Worm (Caenorhabditis elegans) whole organism, young adult: ENCODE measurements around the gene mspn-1.

Source experiments
- B0019.2 ChIP-seq: fragments of 200-800 bp; sonication (Bioruptor generic); conservative IDR thresholded peaks from 2 replicates; pipeline ENCODE4 v1.3.6; 2022; ENCODE audit warnings: missing genetic modification reagents, missing genetic modification characterization, missing compliant biosample characterization
- B0035.1 ChIP-seq: sonication (generic microtip); optimal IDR thresholded peaks from 2 replicates; lab custom pipeline; 2016; ENCODE audit warnings: missing genetic modification characterization, mild to moderate bottlenecking, missing compliant biosample characterization, missing genotype, missing genetic modification reagents
- B0336.3 ChIP-seq: fragments of 200-800 bp; sonication (Bioruptor generic); IDR thresholded peaks from 2 replicates; pipeline ENCODE4 v1.3.6; 2022; ENCODE audit warnings: missing genetic modification characterization, missing compliant biosample characterization
- C17E4.6 ChIP-seq: fragments of 200-800 bp; sonication (Bioruptor generic); IDR thresholded peaks from 2 replicates; pipeline ENCODE4 v1.3.6; 2022; ENCODE audit warnings: missing genetic modification reagents, missing genetic modification characterization, missing compliant biosample characterization
- D2030.7 ChIP-seq: fragments of 200-800 bp; sonication (Bioruptor generic); IDR thresholded peaks from 2 replicates; pipeline ENCODE4 v1.3.6; 2022; ENCODE audit warnings: missing genetic modification reagents, missing genetic modification characterization, missing compliant biosample characterization
- F10E7.11 ChIP-seq: sonication (generic microtip); optimal IDR thresholded peaks from 2 replicates; lab custom pipeline; 2017; ENCODE audit warnings: mild to moderate bottlenecking, missing genetic modification characterization, moderate library complexity, missing compliant biosample characterization
- F22D6.2 ChIP-seq: sonication (generic microtip); optimal IDR thresholded peaks from 2 replicates; lab custom pipeline; 2016; ENCODE audit warnings: mild to moderate bottlenecking, missing genetic modification characterization, missing compliant biosample characterization
- F39B2.1 ChIP-seq: fragments of 200-800 bp; sonication (Bioruptor generic); IDR thresholded peaks from 2 replicates; pipeline ENCODE4 v1.3.6; 2022; ENCODE audit warnings: missing genetic modification reagents, missing genetic modification characterization, missing compliant biosample characterization
- F49E8.2 ChIP-seq: sonication (generic microtip); optimal IDR thresholded peaks from 3 replicates; lab custom pipeline; 2017; ENCODE audit warnings: missing genetic modification characterization, mild to moderate bottlenecking, missing compliant biosample characterization, antibody characterized with exemption, moderate library complexity; ENCODE audit not compliant: insufficient read depth
- F52B5.7 ChIP-seq: sonication (generic microtip); optimal IDR thresholded peaks from 2 replicates; lab custom pipeline; 2016; ENCODE audit warnings: mild to moderate bottlenecking, missing genetic modification characterization, missing compliant biosample characterization
- F55B11.4 ChIP-seq: sonication (generic microtip); optimal IDR thresholded peaks from 2 replicates; lab custom pipeline; 2016; ENCODE audit warnings: missing compliant biosample characterization, missing genetic modification characterization, borderline replicate concordance; ENCODE audit not compliant: insufficient read depth
- F57A8.1 ChIP-seq: fragments of 200-800 bp; sonication (Bioruptor generic); optimal IDR thresholded peaks from 2 replicates; lab custom pipeline; 2018; ENCODE audit warnings: mild to moderate bottlenecking, missing genetic modification characterization, moderate library complexity, missing compliant biosample characterization
- K11D2.4 ChIP-seq: fragments of 200-800 bp; sonication (Bioruptor generic); IDR thresholded peaks from 2 replicates; pipeline ENCODE4 v1.3.6; 2022; ENCODE audit warnings: missing genetic modification reagents, missing genetic modification characterization, missing compliant biosample characterization
- ama-1 ChIP-seq, 3 experiments: fragments of 150-350 bp in 1 of 3; sonication (generic microtip) in 2 of 3; optimal IDR thresholded peaks; 2 replicates each; lab custom pipeline; 2014 to 2018; ENCODE audit warnings: missing biosample characterization in 2 of 3, missing genetic modification characterization in 2 of 3, missing genetic modification reagents in 2 of 3
- aptf-2 ChIP-seq: fragments of 200-800 bp; sonication (Bioruptor generic); conservative IDR thresholded peaks from 2 replicates; pipeline ENCODE4 v1.3.6; 2022; ENCODE audit warnings: missing genetic modification reagents, missing genetic modification characterization, missing compliant biosample characterization
- aptf-3 ChIP-seq: fragments of 200-800 bp; sonication (Bioruptor generic); IDR thresholded peaks from 2 replicates; pipeline ENCODE4 v1.3.6; 2022; ENCODE audit warnings: missing genetic modification characterization, missing compliant biosample characterization
- attf-5 ChIP-seq: fragments of 200-800 bp; sonication (Bioruptor generic); optimal IDR thresholded peaks from 2 replicates; lab custom pipeline; 2018; ENCODE audit warnings: mild to moderate bottlenecking, missing genetic modification characterization, missing compliant biosample characterization
- bed-2 ChIP-seq: fragments of 200-800 bp; sonication (Bioruptor generic); IDR thresholded peaks from 2 replicates; pipeline ENCODE4 v1.3.6; 2022; ENCODE audit warnings: missing genetic modification reagents, missing genetic modification characterization, missing compliant biosample characterization
- ccch-3 ChIP-seq: fragments of 200-800 bp; sonication (Bioruptor generic); optimal IDR thresholded peaks from 2 replicates; lab custom pipeline; 2018; ENCODE audit warnings: mild to moderate bottlenecking, missing genetic modification characterization, missing compliant biosample characterization
- cebp-2 ChIP-seq: fragments of 200-800 bp; sonication (Bioruptor generic); IDR thresholded peaks from 2 replicates; pipeline ENCODE4 v1.3.6; 2022; ENCODE audit warnings: missing genetic modification characterization, missing compliant biosample characterization
- ceh-27 ChIP-seq: fragments of 200-800 bp; sonication (Bioruptor generic); optimal IDR thresholded peaks from 2 replicates; lab custom pipeline; 2018; ENCODE audit warnings: mild to moderate bottlenecking, missing genetic modification characterization, moderate library complexity, missing compliant biosample characterization
- ceh-91 ChIP-seq: fragments of 200-800 bp; sonication (Bioruptor generic); IDR thresholded peaks from 2 replicates; pipeline ENCODE4 v1.3.6; 2022; ENCODE audit warnings: missing genetic modification reagents, missing genetic modification characterization, missing compliant biosample characterization
- efl-1 ChIP-seq: fragments of 150-350 bp; optimal IDR thresholded peaks from 2 replicates; lab custom pipeline; 2014; ENCODE audit warnings: missing biosample characterization, missing genetic modification reagents, missing genetic modification characterization
- egl-44 ChIP-seq: fragments of 200-800 bp; sonication (Bioruptor generic); IDR thresholded peaks from 2 replicates; pipeline ENCODE4 v1.3.6; 2022; ENCODE audit warnings: missing genetic modification reagents, missing genetic modification characterization, missing compliant biosample characterization
- egrh-3 ChIP-seq: fragments of 200-800 bp; sonication (Bioruptor generic); IDR thresholded peaks from 2 replicates; pipeline ENCODE4 v1.3.6; 2022; ENCODE audit warnings: missing genetic modification reagents, missing genetic modification characterization, missing compliant biosample characterization
- ekl-4 ChIP-seq: fragments of 200-800 bp; sonication (Bioruptor generic); IDR thresholded peaks from 2 replicates; pipeline ENCODE4 v1.3.6; 2022; ENCODE audit warnings: missing genetic modification reagents, missing genetic modification characterization, missing compliant biosample characterization
- ets-4 ChIP-seq: fragments of 200-800 bp; sonication (Bioruptor generic); optimal IDR thresholded peaks from 2 replicates; lab custom pipeline; 2018; ENCODE audit warnings: mild to moderate bottlenecking, missing genetic modification characterization, missing compliant biosample characterization
- gei-17 ChIP-seq: fragments of 200-800 bp; sonication (Bioruptor generic); optimal IDR thresholded peaks from 2 replicates; lab custom pipeline; 2018; ENCODE audit warnings: mild to moderate bottlenecking, missing genetic modification characterization, missing compliant biosample characterization
- him-1 ChIP-seq: sonication (generic microtip); optimal IDR thresholded peaks from 2 replicates; lab custom pipeline; 2016; ENCODE audit warnings: missing genotype, missing genetic modification reagents, missing genetic modification characterization, missing compliant biosample characterization
- hmg-1.2 ChIP-seq: fragments of 200-800 bp; sonication (Bioruptor generic); IDR thresholded peaks from 2 replicates; pipeline ENCODE4 v1.3.6; 2022; ENCODE audit warnings: missing genetic modification reagents, missing genetic modification characterization, missing compliant biosample characterization
- hrde-1 ChIP-seq: sonication (generic microtip); optimal IDR thresholded peaks from 2 replicates; lab custom pipeline; 2016; ENCODE audit warnings: missing genetic modification characterization, mild to moderate bottlenecking, missing compliant biosample characterization, moderate library complexity, missing genotype, missing genetic modification reagents, borderline replicate concordance
- hsf-1 ChIP-seq: fragments of 200-800 bp; sonication (Bioruptor generic); IDR thresholded peaks from 2 replicates; pipeline ENCODE4 v1.3.6; 2022; ENCODE audit warnings: missing genetic modification reagents, missing genetic modification characterization, missing compliant biosample characterization
- let-526 ChIP-seq: fragments of 200-800 bp; sonication (Bioruptor generic); IDR thresholded peaks from 2 replicates; pipeline ENCODE4 v1.3.6; 2022; ENCODE audit warnings: missing genetic modification reagents, missing genetic modification characterization, missing compliant biosample characterization
- lin-40 ChIP-seq: sonication (generic microtip); optimal IDR thresholded peaks from 2 replicates; lab custom pipeline; 2016; ENCODE audit warnings: missing genetic modification characterization, mild to moderate bottlenecking, missing compliant biosample characterization, missing genotype, missing genetic modification reagents
- lin-54 ChIP-seq: fragments of 200-800 bp; sonication (Bioruptor generic); optimal IDR thresholded peaks from 2 replicates; lab custom pipeline; 2018; ENCODE audit warnings: mild to moderate bottlenecking, missing genetic modification characterization, missing compliant biosample characterization
- lsy-27 ChIP-seq: sonication (generic microtip); optimal IDR thresholded peaks from 2 replicates; lab custom pipeline; 2017; ENCODE audit warnings: missing genetic modification characterization, mild to moderate bottlenecking, missing compliant biosample characterization, antibody characterized with exemption, missing genotype, borderline replicate concordance; ENCODE audit not compliant: insufficient read depth
- madf-3 ChIP-seq: fragments of 200-800 bp; sonication (Bioruptor generic); IDR thresholded peaks from 2 replicates; pipeline ENCODE4 v1.3.6; 2022; ENCODE audit warnings: missing genetic modification reagents, missing genetic modification characterization, missing compliant biosample characterization
- madf-6 ChIP-seq: fragments of 200-800 bp; sonication (Bioruptor generic); IDR thresholded peaks from 2 replicates; pipeline ENCODE4 v1.3.6; 2022; ENCODE audit warnings: missing genetic modification reagents, missing genetic modification characterization, missing compliant biosample characterization
- nfya-1 ChIP-seq: sonication (generic microtip); optimal IDR thresholded peaks from 2 replicates; lab custom pipeline; 2017; ENCODE audit warnings: antibody characterized with exemption, missing compliant biosample characterization, missing genetic modification characterization, borderline replicate concordance; ENCODE audit not compliant: insufficient read depth
- nfya-2 ChIP-seq: fragments of 200-800 bp; sonication (Bioruptor generic); IDR thresholded peaks from 2 replicates; pipeline ENCODE4 v1.3.6; 2022; ENCODE audit warnings: missing genetic modification reagents, missing genetic modification characterization, missing compliant biosample characterization
- nhr-179 ChIP-seq: sonication (generic microtip); optimal IDR thresholded peaks from 2 replicates; lab custom pipeline; 2016; ENCODE audit warnings: mild to moderate bottlenecking, missing genetic modification characterization, missing compliant biosample characterization
- nhr-80 ChIP-seq: sonication (generic microtip); optimal IDR thresholded peaks from 2 replicates; lab custom pipeline; 2016; ENCODE audit warnings: missing genetic modification characterization, missing compliant biosample characterization
- nhr-90 ChIP-seq: sonication (generic microtip); optimal IDR thresholded peaks from 2 replicates; lab custom pipeline; 2016; ENCODE audit warnings: missing genotype, mild to moderate bottlenecking, missing genetic modification characterization, missing compliant biosample characterization
- pbrm-1 ChIP-seq: fragments of 200-800 bp; sonication (Bioruptor generic); IDR thresholded peaks from 2 replicates; pipeline ENCODE4 v1.3.6; 2022; ENCODE audit warnings: missing genetic modification reagents, missing genetic modification characterization, missing compliant biosample characterization
- sdz-38 ChIP-seq: sonication (generic microtip); optimal IDR thresholded peaks from 2 replicates; lab custom pipeline; 2016; ENCODE audit warnings: missing genotype, missing genetic modification characterization, missing compliant biosample characterization
- snpc-1.1 ChIP-seq: sonication (generic microtip); optimal IDR thresholded peaks from 2 replicates; lab custom pipeline; 2017; ENCODE audit warnings: missing genetic modification characterization, mild to moderate bottlenecking, missing compliant biosample characterization, antibody characterized with exemption, moderate library complexity, missing genotype, missing genetic modification reagents; ENCODE audit not compliant: insufficient read depth
- zim-3 ChIP-seq: sonication (generic microtip); optimal IDR thresholded peaks from 2 replicates; lab custom pipeline; 2017; ENCODE audit warnings: mild to moderate bottlenecking, missing genetic modification characterization, moderate library complexity, missing compliant biosample characterization
- ztf-18 ChIP-seq: sonication (generic microtip); optimal IDR thresholded peaks from 2 replicates; lab custom pipeline; 2016; ENCODE audit warnings: missing genotype, mild to moderate bottlenecking, missing genetic modification characterization, missing compliant biosample characterization

Gene mspn-1

ce11 chrIV:10128906-10129386, 48.8 kb upstream of the mspn-1 start, which contains the start of the genes gtbp-1 and K08F4.3 (continued):
- no peak for TF ChIP-seq B0019.2 (GFP tag; lab: Robert Waterston, UW)
- TF ChIP-seq snpc-1.1 (tag; lab: Kevin White, UChicago) = peak; percentile 10
- TF ChIP-seq him-1 = peak; percentile 33
- TF ChIP-seq attf-5 (GFP tag; lab: Kevin White, UChicago) = peak; percentile 76
- TF ChIP-seq F49E8.2 (tag; lab: Kevin White, UChicago) = no peak
- no peak for TF ChIP-seq F39B2.1 (GFP tag; lab: Robert Waterston, UW)
- no peak for TF ChIP-seq egrh-3 (GFP tag; lab: Robert Waterston, UW)
- TF ChIP-seq ztf-18 (tag; lab: Kevin White, UChicago) = no peak
- no peak for TF ChIP-seq K11D2.4 (GFP tag; lab: Robert Waterston, UW)
- TF ChIP-seq nhr-179 (tag; lab: Kevin White, UChicago) = no peak
- no peak for TF ChIP-seq lin-40 (tag; lab: Kevin White, UChicago)
- no peak for TF ChIP-seq aptf-3 (GFP tag; lab: Robert Waterston, UW)
- TF ChIP-seq egl-44 (GFP tag; lab: Robert Waterston, UW) = no peak
- TF ChIP-seq ekl-4 (GFP tag; lab: Robert Waterston, UW) = peak; percentile 46; the same call in 1 of the 2 replicates
- no peak for TF ChIP-seq ets-4
- TF ChIP-seq nfya-1 (tag; lab: Kevin White, UChicago) = no peak
- peak; percentile 80 for TF ChIP-seq hmg-1.2 (GFP tag; lab: Robert Waterston, UW)
- no peak for TF ChIP-seq F57A8.1 (GFP tag; lab: Kevin White, UChicago)
- TF ChIP-seq ceh-27 (GFP tag; lab: Kevin White, UChicago) = peak; percentile 34
- peak; percentile 65 for TF ChIP-seq D2030.7 (GFP tag; lab: Robert Waterston, UW)
- TF ChIP-seq lsy-27 (tag; lab: Kevin White, UChicago) = no peak
- TF ChIP-seq hrde-1 (tag; lab: Kevin White, UChicago) = no peak
- no peak for TF ChIP-seq cebp-2 (GFP tag; lab: Robert Waterston, UW)
- TF ChIP-seq gei-17 (GFP tag; lab: Kevin White, UChicago) = no peak
- no peak for TF ChIP-seq nhr-90
- no peak for TF ChIP-seq let-526
- no peak for TF ChIP-seq F22D6.2 (tag; lab: Kevin White, UChicago)
- TF ChIP-seq bed-2 (GFP tag; lab: Robert Waterston, UW) = no peak
- no peak for TF ChIP-seq nfya-2 (GFP tag; lab: Robert Waterston, UW)
- no peak for TF ChIP-seq F52B5.7 (tag; lab: Kevin White, UChicago)
- TF ChIP-seq hsf-1 (GFP tag; lab: Robert Waterston, UW) = no peak
- peak; percentile 94 for TF ChIP-seq lin-54 (GFP tag; lab: Kevin White, UChicago)
- TF ChIP-seq F55B11.4 = no peak
- no peak for TF ChIP-seq ccch-3
- TF ChIP-seq madf-3 (GFP tag; lab: Robert Waterston, UW) = no peak
- peak; percentile 85 for TF ChIP-seq efl-1 (GFP tag; lab: Kevin White, UChicago)
- TF ChIP-seq B0336.3 (GFP tag; lab: Robert Waterston, UW) = no peak
- no peak for TF ChIP-seq ama-1 (optimal IDR thresholded peaks at IDR 0.05; lab: Kevin White, UChicago)
- TF ChIP-seq ama-1 (GFP tag; optimal IDR thresholded peaks at IDR 0.05; lab: Kevin White, UChicago) = no peak
- TF ChIP-seq madf-6 (GFP tag; lab: Robert Waterston, UW) = peak; percentile 81
- no peak for TF ChIP-seq B0035.1 (tag; lab: Kevin White, UChicago)
- peak; percentile 72 for TF ChIP-seq ceh-91 (GFP tag; lab: Robert Waterston, UW)
- TF ChIP-seq sdz-38 (tag; lab: Kevin White, UChicago) = no peak
- TF ChIP-seq C17E4.6 (GFP tag; lab: Robert Waterston, UW) = no peak
- TF ChIP-seq pbrm-1 (GFP tag; lab: Robert Waterston, UW) = peak; percentile 50; the same call in 1 of the 2 replicates
- TF ChIP-seq F10E7.11 (tag; lab: Kevin White, UChicago) = no peak
- TF ChIP-seq aptf-2 = no peak
- no peak for TF ChIP-seq zim-3
- peak; percentile 19 for TF ChIP-seq nhr-80 (tag; lab: Kevin White, UChicago)
